Fruit fly (Drosophila melanogaster): Measurements from ENCODE around the gene CG9727.

Gene CG9727

DNA sequence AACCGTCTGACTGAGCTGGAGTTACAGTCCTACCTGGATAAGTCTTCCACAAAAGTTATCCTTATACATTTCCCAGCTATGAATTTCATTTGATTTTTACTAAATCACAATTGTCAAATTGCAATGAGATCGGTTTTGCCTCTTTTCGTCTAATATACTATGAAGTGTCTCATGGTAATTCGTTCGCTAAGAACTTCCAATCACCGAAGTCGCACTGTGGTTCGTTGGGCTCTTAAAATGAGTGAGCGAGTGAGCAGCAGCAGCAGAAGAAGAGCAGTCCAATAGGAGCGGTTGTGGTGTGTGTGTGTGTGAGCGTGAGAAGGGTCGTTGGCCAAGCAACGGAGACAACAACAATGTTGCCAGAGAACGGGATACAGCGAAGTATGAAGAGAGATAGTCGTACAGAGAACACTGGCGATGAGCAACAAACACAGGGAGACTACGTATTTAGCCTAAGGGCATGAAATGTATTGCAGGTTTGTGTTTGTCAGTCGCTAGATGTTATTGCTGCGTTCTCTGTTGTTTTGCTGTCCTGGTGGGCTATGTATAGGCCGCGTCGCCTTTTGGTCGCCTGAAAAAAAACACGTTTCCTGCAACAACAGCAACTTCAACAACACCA is 32.4 kb downstream of the CG9727 start (continued):
- peak; percentile 82 for TF ChIP-seq dan (GFP tag; IDR thresholded peaks at IDR 0.05)
- TF ChIP-seq ap (GFP tag; IDR thresholded peaks at IDR 0.05): peak; percentile 68
- TF ChIP-seq dpn (GFP tag; optimal IDR thresholded peaks at IDR 0.05): peak; percentile 90 to 96
- no peak for TF ChIP-seq inv (GFP tag; IDR thresholded peaks at IDR 0.05; ENCODE audit: partially characterized antibody)
- peak; percentile 91 for TF ChIP-seq CG17361 (GFP tag; IDR thresholded peaks at IDR 0.05)
- peak; percentile 92 for TF ChIP-seq Mes4 (GFP tag; optimal IDR thresholded peaks at IDR 0.05)
- TF ChIP-seq CG3726 (GFP tag; IDR thresholded peaks at IDR 0.05): peak; percentile 84; the same call in 1 of the 3 replicates
- peak; percentile 90 for TF ChIP-seq Dip3 (GFP tag; optimal IDR thresholded peaks at IDR 0.05)
- TF ChIP-seq trh (GFP tag; optimal IDR thresholded peaks at IDR 0.05): peak; percentile 70
- TF ChIP-seq bab2 (GFP tag; optimal IDR thresholded peaks at IDR 0.05): peak; percentile 93
- peak; percentile 69 for TF ChIP-seq CG4328 (GFP tag; optimal IDR thresholded peaks at IDR 0.05)

DNA sequence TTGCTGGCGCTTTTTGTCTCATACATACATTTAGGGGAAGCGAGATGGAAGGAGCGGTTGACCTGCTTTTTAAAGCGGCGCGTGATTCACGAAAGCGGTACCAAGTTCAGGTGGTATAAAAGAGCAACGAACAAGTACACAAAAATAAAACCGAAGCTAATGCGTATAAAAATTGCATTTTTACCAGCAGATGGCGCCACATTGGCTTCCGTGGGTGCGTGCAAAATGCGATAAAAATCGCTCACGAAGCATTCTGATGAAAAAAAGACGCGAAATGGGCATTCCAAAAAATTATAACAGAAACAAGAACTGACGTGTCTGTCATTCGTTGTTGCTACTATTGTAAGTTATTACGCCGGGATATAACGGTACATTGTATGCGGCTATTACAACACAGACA is 33.3 kb downstream of the CG9727 start:
- TF ChIP-seq dan (GFP tag; IDR thresholded peaks at IDR 0.05): no peak
- TF ChIP-seq CG12391 (tag; optimal IDR thresholded peaks at IDR 0.05): no peak
- TF ChIP-seq CG10543 (GFP tag; optimal IDR thresholded peaks at IDR 0.05): peak; percentile 22
- TF ChIP-seq CG4707 (GFP tag; optimal IDR thresholded peaks at IDR 0.05): no peak
- TF ChIP-seq CG15479 (GFP tag; optimal IDR thresholded peaks at IDR 0.05): peak; percentile 14
- no peak for TF ChIP-seq NFAT (GFP tag; IDR thresholded peaks at IDR 0.05)
- TF ChIP-seq zfh1 (GFP tag; IDR thresholded peaks at IDR 0.05): 0 out of 3 replicates have a peak, but pooled peaks have one; percentile 6
- peak; percentile 17 for TF ChIP-seq Med (GFP tag)
- 0 out of 4 replicates have a peak, but pooled peaks have one; percentile 47 for TF ChIP-seq chinmo (GFP tag; IDR thresholded peaks at IDR 0.05; ENCODE audit: partially characterized antibody)
- TF ChIP-seq CTCF (GFP tag; optimal IDR thresholded peaks at IDR 0.05): peak; percentile 87
- TF ChIP-seq CG2889 (GFP tag; IDR thresholded peaks at IDR 0.05): 0 out of 3 replicates have a peak, but pooled peaks have one; percentile 24
- peak; percentile 91 for TF ChIP-seq sd (tag; optimal IDR thresholded peaks at IDR 0.05)
- TF ChIP-seq sqz (GFP tag; optimal IDR thresholded peaks at IDR 0.05): peak; percentile 6

DNA sequence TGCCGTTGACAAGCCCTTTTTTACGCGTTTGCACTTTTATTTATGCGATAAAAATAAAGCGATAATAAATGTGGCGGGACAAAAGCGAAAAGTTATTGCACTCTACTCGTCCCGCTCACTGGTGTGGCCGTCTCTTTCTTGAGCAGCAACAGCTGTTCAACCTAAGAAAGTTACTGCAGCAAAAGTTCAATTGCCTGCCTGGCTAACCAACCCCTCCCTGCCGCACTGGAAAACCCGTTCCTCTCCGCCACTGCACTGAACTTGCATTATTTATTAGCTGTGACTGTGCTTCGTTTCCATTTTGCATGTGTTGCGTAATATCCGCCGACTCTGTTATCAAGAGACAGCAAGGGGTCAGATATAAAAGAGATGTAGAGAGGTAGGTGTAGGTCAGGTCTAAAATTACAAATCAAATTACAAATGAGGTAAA is 34.7 kb downstream of the CG9727 start:
- TF ChIP-seq psq (GFP tag; optimal IDR thresholded peaks at IDR 0.05) (no peak), CG9932 (GFP tag; IDR thresholded peaks at IDR 0.05) (no peak), CG10321 (GFP tag; IDR thresholded peaks at IDR 0.05) (peak; percentile 25; the same call in 1 of the 2 replicates), CG1832 (GFP tag; optimal IDR thresholded peaks at IDR 0.05) (peak; percentile 38), pita (GFP tag; optimal IDR thresholded peaks at IDR 0.05) (no peak), crol (GFP tag; IDR thresholded peaks at IDR 0.05) (peak; percentile 24; the same call in 1 of the 2 replicates), Hr78 (GFP tag; optimal IDR thresholded peaks at IDR 0.05) (peak in 1 of 2 experiments; percentile 66), Neu2 (GFP tag; optimal IDR thresholded peaks at IDR 0.05; ENCODE audit: borderline replicate concordance) (no peak), CG17829 (tag; optimal IDR thresholded peaks at IDR 0.05) (no peak), sens (GFP tag) (peak; percentile 63), ranshi (GFP tag; IDR thresholded peaks at IDR 0.05) (no peak), vvl (GFP tag; IDR thresholded peaks at IDR 0.05) (peak; percentile 55), peb (GFP tag; IDR thresholded peaks at IDR 0.05) (no peak), zfh2 (GFP tag; optimal IDR thresholded peaks at IDR 0.05) (no peak), pzg (GFP tag; optimal IDR thresholded peaks at IDR 0.05) (no peak), Pdp1 (GFP tag; optimal IDR thresholded peaks at IDR 0.05) (peak in 1 of 2 experiments; percentile 77), Bgb (GFP tag; IDR thresholded peaks at IDR 0.05; ENCODE audit: partially characterized antibody) (0 out of 2 replicates have a peak, but pooled peaks have one; percentile 15), z (GFP tag; IDR thresholded peaks at IDR 0.05) (0 out of 3 replicates have a peak, but pooled peaks have one; percentile 9)

Data from whole organism, embryonic.